Fruit fly (Drosophila melanogaster) whole organism, prepupa: Measurements from ENCODE around the gene ninaE.

Experiments
- Blimp-1 ChIP-seq: fragments of 200-800 bp; sonication (Bioruptor generic); optimal IDR thresholded peaks from 3 replicates; lab custom pipeline; 2017; ENCODE audit warnings: missing biosample characterization, missing genetic modification characterization, mild to moderate bottlenecking, moderate library complexity, missing genetic modification reagents
- CG10669 ChIP-seq: fragments of 200-800 bp; sonication (Bioruptor generic); optimal IDR thresholded peaks from 3 replicates; lab custom pipeline; 2018; ENCODE audit warnings: missing biosample characterization, mild to moderate bottlenecking, missing genetic modification characterization, moderate library complexity
- CG11762 ChIP-seq: fragments of 200-800 bp; sonication (Bioruptor generic); optimal IDR thresholded peaks from 3 replicates; lab custom pipeline; 2016; ENCODE audit warnings: missing biosample characterization, missing genetic modification characterization; ENCODE audit not compliant: insufficient read depth
- CG11902 ChIP-seq: fragments of 200-800 bp; sonication (Bioruptor generic); optimal IDR thresholded peaks from 3 replicates; lab custom pipeline; 2016; ENCODE audit warnings: missing biosample characterization, missing genetic modification characterization
- CG15336 ChIP-seq: fragments of 200-800 bp; sonication (Bioruptor generic); IDR thresholded peaks from 2 replicates; pipeline ENCODE4 v1.3.6; 2022; ENCODE audit warnings: missing biosample characterization, missing genetic modification characterization
- CG1621 ChIP-seq: fragments of 200-800 bp; sonication (Bioruptor generic); optimal IDR thresholded peaks from 3 replicates; lab custom pipeline; 2018; ENCODE audit warnings: missing biosample characterization, mild to moderate bottlenecking, missing genetic modification characterization
- CG16779 ChIP-seq: fragments of 200-800 bp; sonication (Bioruptor generic); optimal IDR thresholded peaks from 3 replicates; lab custom pipeline; 2017; ENCODE audit warnings: missing biosample characterization, mild to moderate bottlenecking, missing genetic modification characterization
- CG3032 ChIP-seq: fragments of 200-800 bp; optimal IDR thresholded peaks from 2 replicates; lab custom pipeline; 2019; ENCODE audit warnings: missing biosample characterization, mild to moderate bottlenecking, missing genetic modification characterization, moderate library complexity
- CG31627 ChIP-seq: fragments of 200-800 bp; sonication (Bioruptor generic); optimal IDR thresholded peaks from 3 replicates; lab custom pipeline; 2016; ENCODE audit warnings: missing biosample characterization, missing genetic modification characterization
- CG32006 ChIP-seq: fragments of 200-800 bp; sonication (Bioruptor generic); optimal IDR thresholded peaks from 3 replicates; lab custom pipeline; 2017; ENCODE audit warnings: missing biosample characterization, mild to moderate bottlenecking, missing genetic modification characterization
- CG4318 ChIP-seq: fragments of 200-800 bp; sonication (Bioruptor generic); optimal IDR thresholded peaks from 3 replicates; lab custom pipeline; 2017; ENCODE audit warnings: missing biosample characterization, mild to moderate bottlenecking, missing genetic modification characterization
- CG6163 ChIP-seq: fragments of 200-800 bp; sonication (Bioruptor generic); IDR thresholded peaks from 3 replicates; pipeline ENCODE4 v1.3.6; 2022; ENCODE audit warnings: missing biosample characterization, missing genetic modification characterization
- CG6792 ChIP-seq: fragments of 200-800 bp; sonication (Bioruptor generic); optimal IDR thresholded peaks from 3 replicates; lab custom pipeline; 2016; ENCODE audit warnings: missing biosample characterization, missing genetic modification characterization
- CG6808 ChIP-seq: fragments of 200-800 bp; sonication (Bioruptor generic); optimal IDR thresholded peaks from 3 replicates; lab custom pipeline; 2017; ENCODE audit warnings: missing biosample characterization, missing genetic modification characterization, mild to moderate bottlenecking, moderate library complexity, missing genetic modification reagents
- CG6854 ChIP-seq: fragments of 200-800 bp; sonication (Bioruptor generic); optimal IDR thresholded peaks from 2 replicates; lab custom pipeline; 2017; ENCODE audit warnings: missing biosample characterization, mild to moderate bottlenecking, missing genetic modification characterization
- CG8119 ChIP-seq: fragments of 200-800 bp; sonication (Bioruptor generic); IDR thresholded peaks from 3 replicates; pipeline ENCODE4 v1.3.6; 2022; ENCODE audit warnings: missing biosample characterization, missing genetic modification characterization
- CG8319 ChIP-seq: fragments of 200-800 bp; sonication (Bioruptor generic); optimal IDR thresholded peaks from 3 replicates; lab custom pipeline; 2016; ENCODE audit warnings: missing biosample characterization, missing genetic modification characterization
- CG9139 ChIP-seq: fragments of 200-800 bp; sonication (Bioruptor generic); optimal IDR thresholded peaks from 3 replicates; lab custom pipeline; 2017; ENCODE audit warnings: missing biosample characterization, mild to moderate bottlenecking, missing genetic modification characterization
- Eip75B ChIP-seq: fragments of 200-800 bp; sonication (Bioruptor generic); optimal IDR thresholded peaks from 3 replicates; lab custom pipeline; 2016; ENCODE audit warnings: missing biosample characterization, missing genetic modification characterization
- Eip78C ChIP-seq: fragments of 200-800 bp; sonication (Bioruptor generic); peaks from one replicate; lab custom pipeline; 2016; ENCODE audit warnings: missing biosample characterization, missing genetic modification characterization
- Eip93F ChIP-seq: fragments of 200-800 bp; sonication (Bioruptor generic); optimal IDR thresholded peaks from 2 replicates; lab custom pipeline; 2016; ENCODE audit warnings: missing biosample characterization, mild to moderate bottlenecking, missing genetic modification characterization
- Ets21C ChIP-seq: fragments of 200-800 bp; sonication (Bioruptor generic); optimal IDR thresholded peaks from 3 replicates; lab custom pipeline; 2016; ENCODE audit warnings: missing biosample characterization, missing genetic modification characterization
- Ets96B ChIP-seq: fragments of 200-800 bp; optimal IDR thresholded peaks from 2 replicates; lab custom pipeline; 2019; ENCODE audit warnings: missing biosample characterization, mild to moderate bottlenecking, missing genetic modification characterization, moderate library complexity
- Gug ChIP-seq: fragments of 200-800 bp; sonication (Bioruptor generic); IDR thresholded peaks from 2 replicates; pipeline ENCODE4 v1.3.6; 2022; ENCODE audit warnings: missing biosample characterization, missing genetic modification characterization
- Hr38 ChIP-seq: sonication (Bioruptor generic); optimal IDR thresholded peaks from 2 replicates; lab custom pipeline; 2016; ENCODE audit warnings: missing biosample characterization, missing genetic modification characterization
- Hr39 ChIP-seq: fragments of 200-800 bp; sonication (Bioruptor generic); optimal IDR thresholded peaks from 2 replicates; lab custom pipeline; 2016; ENCODE audit warnings: missing biosample characterization, missing genetic modification characterization
- Hr4 ChIP-seq: fragments of 200-800 bp; sonication (Bioruptor generic); optimal IDR thresholded peaks from 3 replicates; lab custom pipeline; 2016; ENCODE audit warnings: missing biosample characterization, missing genetic modification characterization
- Lpt ChIP-seq: fragments of 200-800 bp; sonication (Bioruptor generic); optimal IDR thresholded peaks from 3 replicates; lab custom pipeline; 2016; ENCODE audit warnings: missing biosample characterization, missing genetic modification characterization
- Met ChIP-seq: fragments of 200-800 bp; sonication (Bioruptor generic); optimal IDR thresholded peaks from 3 replicates; lab custom pipeline; 2016; ENCODE audit warnings: missing biosample characterization, missing genetic modification characterization
- OdsH ChIP-seq: fragments of 200-800 bp; sonication (Bioruptor generic); optimal IDR thresholded peaks from 3 replicates; lab custom pipeline; 2016; ENCODE audit warnings: missing biosample characterization, missing genetic modification characterization
- Smox ChIP-seq: fragments of 200-800 bp; sonication (Bioruptor generic); optimal IDR thresholded peaks from 3 replicates; lab custom pipeline; 2016; ENCODE audit warnings: missing biosample characterization, missing genetic modification characterization
- Sox102F ChIP-seq: fragments of 200-800 bp; sonication (Bioruptor generic); optimal IDR thresholded peaks from 2 replicates; lab custom pipeline; 2016; ENCODE audit warnings: missing biosample characterization, mild to moderate bottlenecking, missing genetic modification characterization
- Sox14 ChIP-seq: fragments of 200-800 bp; sonication (Bioruptor generic); optimal IDR thresholded peaks from 3 replicates; lab custom pipeline; 2016; ENCODE audit warnings: missing biosample characterization, missing genetic modification characterization
- Sox15 ChIP-seq: fragments of 200-800 bp; sonication (Bioruptor generic); optimal IDR thresholded peaks from 3 replicates; lab custom pipeline; 2016; ENCODE audit warnings: missing biosample characterization, missing genetic modification characterization
- achi ChIP-seq: fragments of 200-800 bp; sonication (Bioruptor generic); optimal IDR thresholded peaks from 3 replicates; lab custom pipeline; 2016; ENCODE audit warnings: missing biosample characterization, missing genetic modification characterization
- acj6 ChIP-seq: fragments of 200-800 bp; sonication (Bioruptor generic); optimal IDR thresholded peaks from 3 replicates; lab custom pipeline; 2016; ENCODE audit warnings: missing biosample characterization, missing genetic modification characterization
- dac ChIP-seq: fragments of 200-800 bp; sonication (Bioruptor generic); optimal IDR thresholded peaks from 2 replicates; lab custom pipeline; 2017; ENCODE audit warnings: missing biosample characterization, mild to moderate bottlenecking, missing genetic modification characterization
- esn ChIP-seq: fragments of 200-800 bp; sonication (Bioruptor generic); optimal IDR thresholded peaks from 2 replicates; lab custom pipeline; 2016; ENCODE audit warnings: missing biosample characterization, mild to moderate bottlenecking, missing genetic modification characterization, moderate library complexity
- fd59A ChIP-seq: fragments of 200-800 bp; sonication (Bioruptor generic); optimal IDR thresholded peaks from 2 replicates; lab custom pipeline; 2017; ENCODE audit warnings: missing biosample characterization, mild to moderate bottlenecking, missing genetic modification characterization, missing genetic modification reagents
- fd85E ChIP-seq: fragments of 200-800 bp; sonication (Bioruptor generic); optimal IDR thresholded peaks from 3 replicates; lab custom pipeline; 2016; ENCODE audit warnings: missing biosample characterization, missing genetic modification characterization
- fkh ChIP-seq: fragments of 200-800 bp; sonication (Bioruptor generic); optimal IDR thresholded peaks from 3 replicates; lab custom pipeline; 2017; ENCODE audit warnings: missing biosample characterization, mild to moderate bottlenecking, missing genetic modification characterization, moderate library complexity
- lz ChIP-seq: fragments of 200-800 bp; sonication (Bioruptor generic); optimal IDR thresholded peaks from 3 replicates; lab custom pipeline; 2016; ENCODE audit warnings: missing biosample characterization, missing genetic modification characterization
- net ChIP-seq: fragments of 200-800 bp; sonication (Bioruptor generic); optimal IDR thresholded peaks from 3 replicates; lab custom pipeline; 2016; ENCODE audit warnings: missing biosample characterization, missing genetic modification characterization
- pdm3 ChIP-seq: fragments of 200-800 bp; sonication (Bioruptor generic); optimal IDR thresholded peaks from 3 replicates; lab custom pipeline; 2016; ENCODE audit warnings: missing biosample characterization, missing genetic modification characterization
- salr ChIP-seq, 2 experiments: fragments of 200-800 bp; sonication (Bioruptor generic); optimal IDR thresholded peaks; 3 replicates each; lab custom pipeline; 2016 to 2018; ENCODE audit warnings: missing biosample characterization in 2 of 2, missing genetic modification characterization in 2 of 2, mild to moderate bottlenecking in 1 of 2
- spab ChIP-seq: fragments of 200-800 bp; sonication (Bioruptor generic); optimal IDR thresholded peaks from 2 replicates; lab custom pipeline; 2017; ENCODE audit warnings: missing biosample characterization, mild to moderate bottlenecking, missing genetic modification characterization, missing genetic modification reagents
- ss ChIP-seq, 2 experiments: fragments of 200-800 bp; sonication (Bioruptor generic); optimal IDR thresholded peaks; 2 replicates in 1 of 2; 3 replicates in 1 of 2; lab custom pipeline; 2017 to 2018; ENCODE audit warnings: mild to moderate bottlenecking in 2 of 2, missing biosample characterization in 2 of 2, missing genetic modification characterization in 2 of 2, moderate library complexity in 1 of 2
- svp ChIP-seq: fragments of 200-800 bp; sonication (Bioruptor generic); peaks from one replicate; lab custom pipeline; 2016; ENCODE audit warnings: missing biosample characterization, missing genetic modification characterization

Gene ninaE

dm6 chr3R:19908863-19909343 is 20.9 kb upstream of the ninaE start (continued):
- peak; percentile 89 for TF ChIP-seq esn (GFP tag; lab: Kevin White, UChicago)
- TF ChIP-seq CG10669: peak; percentile 77
- peak; percentile 59 for TF ChIP-seq fd59A (GFP tag; lab: Kevin White, UChicago)
- peak; percentile 30 for TF ChIP-seq CG6854 (GFP tag; lab: Kevin White, UChicago)
- no peak for TF ChIP-seq Eip93F (GFP tag; lab: Kevin White, UChicago)
- TF ChIP-seq CG8319 (GFP tag; lab: Kevin White, UChicago): peak; percentile 74
- TF ChIP-seq Hr39 (GFP tag; lab: Kevin White, UChicago): peak; percentile 88
- TF ChIP-seq CG15336: peak; percentile 87

dm6 chr3R:19905932-19906439 is 18.0 kb upstream of the ninaE start:
- TF ChIP-seq svp (GFP tag; lab: Kevin White, UChicago) (peak; percentile 98), fd59A (GFP tag; lab: Kevin White, UChicago) (peak; percentile 85), Met (GFP tag; lab: Kevin White, UChicago) (peak; percentile 87), ss (GFP tag; optimal IDR thresholded peaks at IDR 0.05; lab: Kevin White, UChicago) (peak; percentile 61 to 76), lz (GFP tag; lab: Kevin White, UChicago) (peak; percentile 91), CG6854 (GFP tag; lab: Kevin White, UChicago) (peak; percentile 53), Eip78C (GFP tag; lab: Kevin White, UChicago) (peak; percentile 95), CG9139 (GFP tag; lab: Kevin White, UChicago) (peak; percentile 50), CG6792 (GFP tag; lab: Kevin White, UChicago) (peak; percentile 90), Gug (GFP tag; lab: Robert Waterston, UW) (peak; percentile 81), spab (peak; percentile 86), Smox (GFP tag; lab: Kevin White, UChicago) (peak; percentile 91), Hr39 (GFP tag; lab: Kevin White, UChicago) (peak; percentile 95), Ets21C (GFP tag; lab: Kevin White, UChicago) (peak; percentile 89), CG4318 (GFP tag; lab: Kevin White, UChicago) (no peak), acj6 (peak; percentile 89), pdm3 (GFP tag; lab: Kevin White, UChicago) (peak; percentile 92), CG6808 (peak; percentile 80), achi (peak; percentile 87), Eip93F (GFP tag; lab: Kevin White, UChicago) (peak; percentile 66), net (GFP tag; lab: Kevin White, UChicago) (peak; percentile 86), CG32006 (GFP tag; lab: Kevin White, UChicago) (peak; percentile 86), fkh (GFP tag; lab: Kevin White, UChicago) (peak; percentile 61), CG11902 (GFP tag; lab: Kevin White, UChicago) (peak; percentile 87), CG11762 (GFP tag; lab: Kevin White, UChicago) (peak; percentile 82), Hr4 (GFP tag; lab: Kevin White, UChicago) (peak; percentile 86), Lpt (GFP tag; lab: Kevin White, UChicago) (peak; percentile 65), CG8319 (GFP tag; lab: Kevin White, UChicago) (peak; percentile 86), Sox15 (GFP tag; lab: Kevin White, UChicago) (peak; percentile 89), dac (GFP tag; lab: Kevin White, UChicago) (peak; percentile 63), Eip75B (peak; percentile 87), CG8119 (GFP tag; lab: Robert Waterston, UW) (peak; percentile 86), OdsH (peak; percentile 92), CG1621 (peak; percentile 82), CG3032 (tag; lab: Kevin White, UChicago) (peak; percentile 81), CG31627 (peak; percentile 95), Hr38 (no peak), Blimp-1 (GFP tag; lab: Kevin White, UChicago) (peak; percentile 59), fd85E (GFP tag; lab: Kevin White, UChicago) (no peak), Sox14 (GFP tag; lab: Kevin White, UChicago) (peak; percentile 89), salr (GFP tag; optimal IDR thresholded peaks at IDR 0.05; lab: Kevin White, UChicago) (peak; percentile 70 to 77), Sox102F (GFP tag; lab: Kevin White, UChicago) (peak; percentile 90), CG6163 (peak; percentile 91), Ets96B (peak; percentile 80), CG16779 (tag; lab: Kevin White, UChicago) (peak; percentile 68)
